Fruit fly (Drosophila melanogaster): ENCODE measurements around the gene CG31974.

dm6 chr2L:168270-168901, 25.5 kb upstream of the CG31974 start:
- TF ChIP-seq cyc (GFP tag; optimal IDR thresholded peaks at IDR 0.05): no peak
- no peak for TF ChIP-seq lz (GFP tag; optimal IDR thresholded peaks at IDR 0.05)
- TF ChIP-seq net (GFP tag; optimal IDR thresholded peaks at IDR 0.05): peak; percentile 25
- peak; percentile 39 for TF ChIP-seq CG10669 (GFP tag; optimal IDR thresholded peaks at IDR 0.05)
